Worm (Caenorhabditis elegans): ENCODE measurements around the gene wee-1.3.

- TF ChIP-seq nhr-12 (tag; optimal IDR thresholded peaks at IDR 0.05) (no peak), R02D3.7 (tag; optimal IDR thresholded peaks at IDR 0.05) (no peak), zag-1 (tag; optimal IDR thresholded peaks at IDR 0.05) (no peak), mbf-1 (tag; optimal IDR thresholded peaks at IDR 0.05) (no peak), mab-5 (tag; optimal IDR thresholded peaks at IDR 0.05) (no peak), nhr-77 (tag; optimal IDR thresholded peaks at IDR 0.05) (no peak), alr-1 (tag; optimal IDR thresholded peaks at IDR 0.05) (no peak), ztf-4 (tag; optimal IDR thresholded peaks at IDR 0.05) (no peak), ztf-11 (tag; optimal IDR thresholded peaks at IDR 0.05) (no peak)
These were observed 22.6 kb upstream of the wee-1.3 start for ce11 chrII:9738820-9739219.
